Worm (Caenorhabditis elegans) whole organism, mixed stage, embryonic: Measurements from ENCODE around the gene srt-27.

Experiments used
- M03D4.4 ChIP-seq: sonication (generic microtip); optimal IDR thresholded peaks from 2 replicates; lab custom pipeline; 2017; ENCODE audit warnings: mild to moderate bottlenecking, missing genetic modification characterization, missing compliant biosample characterization
- bed-3 ChIP-seq: fragments of 200-800 bp; sonication (Bioruptor generic); optimal IDR thresholded peaks from 3 replicates; lab custom pipeline; 2018; ENCODE audit warnings: mild to moderate bottlenecking, missing genetic modification characterization, moderate library complexity, missing compliant biosample characterization
- blmp-1 ChIP-seq: fragments of 150-350 bp; optimal IDR thresholded peaks from 2 replicates; lab custom pipeline; 2014; ENCODE audit warnings: missing biosample characterization, missing genetic modification characterization
- ceh-39 ChIP-seq: fragments of 150-350 bp; optimal IDR thresholded peaks from 2 replicates; lab custom pipeline; 2014; ENCODE audit warnings: missing biosample characterization, missing genetic modification characterization
- ceh-43 ChIP-seq: fragments of 200-800 bp; sonication (Bioruptor generic); optimal IDR thresholded peaks from 2 replicates; lab custom pipeline; 2018; ENCODE audit warnings: mild to moderate bottlenecking, missing genetic modification characterization, moderate library complexity, missing compliant biosample characterization
- ceh-83 ChIP-seq: fragments of 200-800 bp; sonication (Bioruptor generic); optimal IDR thresholded peaks from 2 replicates; lab custom pipeline; 2018; ENCODE audit warnings: mild to moderate bottlenecking, missing genetic modification characterization, missing compliant biosample characterization
- ces-1 ChIP-seq: fragments of 150-350 bp; optimal IDR thresholded peaks from 2 replicates; lab custom pipeline; 2014; ENCODE audit warnings: missing biosample characterization, missing genetic modification reagents, missing genetic modification characterization
- cnd-1 ChIP-seq: fragments of 200-800 bp; sonication (Bioruptor generic); optimal IDR thresholded peaks from 2 replicates; lab custom pipeline; 2018; ENCODE audit warnings: mild to moderate bottlenecking, missing genetic modification characterization, missing compliant biosample characterization
- drap-1 ChIP-seq: fragments of 200-800 bp; sonication (Bioruptor generic); optimal IDR thresholded peaks from 3 replicates; lab custom pipeline; 2018; ENCODE audit warnings: mild to moderate bottlenecking, missing genetic modification characterization, missing compliant biosample characterization
- elt-1 ChIP-seq: sonication (generic microtip); optimal IDR thresholded peaks from 2 replicates; lab custom pipeline; 2017; ENCODE audit warnings: missing genetic modification characterization, mild to moderate bottlenecking, missing compliant biosample characterization, antibody characterized with exemption, moderate library complexity, borderline replicate concordance; ENCODE audit not compliant: insufficient read depth
- elt-3 ChIP-seq: fragments of 150-350 bp; optimal IDR thresholded peaks from 2 replicates; lab custom pipeline; 2014; ENCODE audit warnings: missing biosample characterization, missing genetic modification characterization
- flh-1 ChIP-seq: fragments of 200-800 bp; sonication (Bioruptor generic); optimal IDR thresholded peaks from 2 replicates; lab custom pipeline; 2018; ENCODE audit warnings: mild to moderate bottlenecking, missing genetic modification characterization, moderate library complexity, missing compliant biosample characterization
- ham-2 ChIP-seq: fragments of 200-800 bp; sonication (Bioruptor generic); optimal IDR thresholded peaks from 2 replicates; lab custom pipeline; 2018; ENCODE audit warnings: mild to moderate bottlenecking, missing genetic modification characterization, missing compliant biosample characterization
- hlh-1 ChIP-seq: fragments of 150-350 bp; optimal IDR thresholded peaks from 2 replicates; lab custom pipeline; 2014; ENCODE audit warnings: missing biosample characterization, missing genetic modification reagents, missing genetic modification characterization
- lin-13 ChIP-seq: fragments of 150-350 bp; optimal IDR thresholded peaks from 2 replicates; lab custom pipeline; 2014; ENCODE audit warnings: missing biosample characterization, missing genetic modification characterization
- lin-32 ChIP-seq: fragments of 200-800 bp; sonication (Bioruptor generic); optimal IDR thresholded peaks from 2 replicates; lab custom pipeline; 2018; ENCODE audit warnings: mild to moderate bottlenecking, missing genetic modification characterization, missing compliant biosample characterization
- lsy-2 ChIP-seq: fragments of 150-350 bp; optimal IDR thresholded peaks from 2 replicates; lab custom pipeline; 2014; ENCODE audit warnings: missing biosample characterization, missing genetic modification characterization
- mab-5 ChIP-seq: fragments of 150-350 bp; optimal IDR thresholded peaks from 2 replicates; lab custom pipeline; 2014; ENCODE audit warnings: missing biosample characterization, missing genetic modification characterization
- mep-1 ChIP-seq: fragments of 150-350 bp; optimal IDR thresholded peaks from 2 replicates; lab custom pipeline; 2017; ENCODE audit warnings: missing biosample characterization, missing genetic modification reagents, missing genetic modification characterization, inconsistent platforms
- mls-2 ChIP-seq: sonication (generic microtip); optimal IDR thresholded peaks from 2 replicates; lab custom pipeline; 2016; ENCODE audit warnings: mild to moderate bottlenecking, missing genetic modification characterization, moderate library complexity, missing compliant biosample characterization
- nhr-12 ChIP-seq: fragments of 150-350 bp; optimal IDR thresholded peaks from 2 replicates; lab custom pipeline; 2014; ENCODE audit warnings: missing biosample characterization, missing genetic modification characterization
- nhr-2 ChIP-seq: fragments of 150-350 bp; optimal IDR thresholded peaks from 2 replicates; lab custom pipeline; 2014; ENCODE audit warnings: missing biosample characterization, missing genetic modification characterization
- nhr-237 ChIP-seq: fragments of 150-350 bp; optimal IDR thresholded peaks from 2 replicates; lab custom pipeline; 2014; ENCODE audit warnings: missing biosample characterization, missing genetic modification characterization
- nhr-28 ChIP-seq: fragments of 150-350 bp; optimal IDR thresholded peaks from 2 replicates; lab custom pipeline; 2014; ENCODE audit warnings: missing biosample characterization, missing genetic modification characterization
- nhr-76 ChIP-seq: sonication (generic microtip); optimal IDR thresholded peaks from 2 replicates; lab custom pipeline; 2017; ENCODE audit warnings: missing biosample characterization, missing genetic modification characterization
- pha-4 ChIP-seq: fragments of 150-350 bp; optimal IDR thresholded peaks from 2 replicates; lab custom pipeline; 2018; ENCODE audit warnings: missing biosample characterization, missing genetic modification reagents, missing genetic modification characterization
- sem-2 ChIP-seq: fragments of 200-800 bp; sonication (Bioruptor generic); optimal IDR thresholded peaks from 2 replicates; lab custom pipeline; 2018; ENCODE audit warnings: mild to moderate bottlenecking, missing genetic modification characterization, missing compliant biosample characterization
- snpc-4 ChIP-seq: fragments of 150-350 bp; optimal IDR thresholded peaks from 2 replicates; lab custom pipeline; 2014; ENCODE audit warnings: missing biosample characterization, missing genetic modification characterization
- sptf-1 ChIP-seq: sonication (generic microtip); optimal IDR thresholded peaks from 2 replicates; lab custom pipeline; 2017; ENCODE audit warnings: mild to moderate bottlenecking, missing genetic modification characterization, moderate library complexity, missing compliant biosample characterization
- tbx-8 ChIP-seq: fragments of 200-800 bp; sonication (Bioruptor generic); optimal IDR thresholded peaks from 2 replicates; lab custom pipeline; 2018; ENCODE audit warnings: mild to moderate bottlenecking, missing genetic modification characterization, moderate library complexity, missing compliant biosample characterization
- unc-120 ChIP-seq: sonication (generic microtip); optimal IDR thresholded peaks from 2 replicates; lab custom pipeline; 2017; ENCODE audit warnings: missing genetic modification characterization, missing compliant biosample characterization; ENCODE audit not compliant: poor library complexity, severe bottlenecking
- unc-39 ChIP-seq: fragments of 150-350 bp; optimal IDR thresholded peaks from 2 replicates; lab custom pipeline; 2014; ENCODE audit warnings: missing biosample characterization, missing genetic modification characterization
- unc-62 ChIP-seq: fragments of 150-350 bp; optimal IDR thresholded peaks from 2 replicates; lab custom pipeline; 2014; ENCODE audit warnings: missing biosample characterization, missing genetic modification reagents, missing genetic modification characterization
- zip-8 ChIP-seq: fragments of 150-350 bp; optimal IDR thresholded peaks from 2 replicates; lab custom pipeline; 2014; ENCODE audit warnings: missing biosample characterization, missing genetic modification characterization
- ztf-11 ChIP-seq: fragments of 150-350 bp; optimal IDR thresholded peaks from 2 replicates; lab custom pipeline; 2014; ENCODE audit warnings: missing biosample characterization, missing genetic modification characterization

Gene srt-27

DNA sequence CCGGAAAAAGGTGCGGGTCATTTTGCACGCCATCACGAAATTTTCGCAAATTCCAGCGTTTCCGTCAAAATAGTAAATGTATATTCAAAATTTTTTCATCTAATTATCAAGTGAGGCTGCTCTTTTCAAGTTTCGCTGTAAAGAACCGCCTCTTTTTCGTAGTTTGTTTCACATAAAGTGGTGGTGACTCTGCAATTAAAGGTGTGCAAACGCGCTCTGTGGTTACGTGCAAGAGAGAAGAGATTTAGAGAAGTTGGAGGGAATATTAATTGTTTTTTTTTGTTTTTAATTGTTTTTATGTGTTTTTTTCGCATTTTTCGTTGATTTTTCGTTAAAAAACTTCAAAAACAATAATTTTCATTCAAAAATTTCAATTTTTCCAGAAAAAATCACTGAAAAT, 48.1 kb downstream of the srt-27 start, which contains the start of gene W02G9.3:
W02G9.3 (plus strand) TSS at position 384 of the 400 bp plus-strand sequence.
- TF ChIP-seq sptf-1 (peak; percentile 54), zip-8 (no peak), lin-13 (tag; lab: Kevin White, UChicago) (peak; percentile 60), hlh-1 (tag; lab: Kevin White, UChicago) (no peak), flh-1 (GFP tag; lab: Kevin White, UChicago) (no peak), elt-1 (tag; lab: Kevin White, UChicago) (no peak), ceh-83 (no peak), drap-1 (no peak), unc-120 (no peak), pha-4 (tag; lab: Kevin White, UChicago) (peak; percentile 65), nhr-237 (tag; lab: Kevin White, UChicago) (peak; percentile 73), nhr-28 (tag; lab: Kevin White, UChicago) (no peak), mls-2 (tag; lab: Kevin White, UChicago) (peak; percentile 40), nhr-2 (tag; lab: Kevin White, UChicago) (no peak), ceh-43 (GFP tag; lab: Kevin White, UChicago) (peak; percentile 14), M03D4.4 (tag; lab: Kevin White, UChicago) (no peak), mab-5 (tag; lab: Kevin White, UChicago) (peak; percentile 95), ces-1 (GFP tag; lab: Kevin White, UChicago) (peak; percentile 91), ztf-11 (tag; lab: Kevin White, UChicago) (no peak), unc-39 (tag; lab: Kevin White, UChicago) (no peak), mep-1 (tag; lab: Kevin White, UChicago) (peak; percentile 69), cnd-1 (tag; lab: Kevin White, UChicago) (no peak), elt-3 (no peak), lin-32 (GFP tag; lab: Kevin White, UChicago) (no peak), ceh-39 (tag; lab: Kevin White, UChicago) (no peak), tbx-8 (GFP tag; lab: Kevin White, UChicago) (no peak), sem-2 (GFP tag; lab: Kevin White, UChicago) (no peak), bed-3 (GFP tag; lab: Kevin White, UChicago) (no peak), nhr-12 (tag; lab: Kevin White, UChicago) (no peak), ham-2 (GFP tag; lab: Kevin White, UChicago) (no peak), unc-62 (GFP tag; lab: Kevin White, UChicago) (no peak), lsy-2 (tag; lab: Kevin White, UChicago) (peak; percentile 61), blmp-1 (no peak), snpc-4 (tag; lab: Kevin White, UChicago) (no peak), nhr-76 (tag; lab: Kevin White, UChicago) (no peak)

DNA sequence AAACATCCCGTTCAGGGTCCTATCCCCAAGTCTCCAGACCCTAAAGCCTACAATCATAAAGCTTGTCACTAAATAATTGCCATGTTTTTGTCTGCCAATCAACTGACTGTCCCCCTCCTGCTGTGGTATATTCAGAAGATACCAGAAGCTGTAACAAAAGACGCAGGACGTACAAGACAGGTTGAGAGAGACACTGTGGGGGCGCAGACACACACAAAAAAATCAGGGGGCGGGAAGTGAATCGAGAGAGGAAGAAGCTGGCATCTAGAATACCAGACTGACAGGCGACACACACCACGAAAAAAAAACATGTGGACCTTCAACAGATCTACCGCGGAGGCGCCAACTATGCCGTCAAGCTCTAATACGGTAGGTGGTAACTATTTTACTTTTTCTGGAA, 49.5 kb downstream of the srt-27 start, which contains the start of gene kel-8:
kel-8 (plus strand) TSS at position 301 of the 400 bp plus-strand sequence.
- TF ChIP-seq cnd-1 (tag; lab: Kevin White, UChicago) (no peak), mls-2 (tag; lab: Kevin White, UChicago) (no peak), zip-8 (no peak), ztf-11 (tag; lab: Kevin White, UChicago) (no peak), sptf-1 (no peak), unc-120 (no peak), nhr-76 (tag; lab: Kevin White, UChicago) (no peak), unc-62 (GFP tag; lab: Kevin White, UChicago) (no peak), pha-4 (tag; lab: Kevin White, UChicago) (no peak), nhr-2 (tag; lab: Kevin White, UChicago) (no peak), mab-5 (tag; lab: Kevin White, UChicago) (no peak), nhr-28 (tag; lab: Kevin White, UChicago) (no peak), drap-1 (no peak), M03D4.4 (tag; lab: Kevin White, UChicago) (no peak), lsy-2 (tag; lab: Kevin White, UChicago) (no peak), nhr-237 (tag; lab: Kevin White, UChicago) (no peak), nhr-12 (tag; lab: Kevin White, UChicago) (no peak)
